Worm (Caenorhabditis elegans) whole organism, L4 larva: ENCODE data around the gene sptl-3.

Source experiments
- D1046.2 ChIP-seq: fragments of 200-800 bp; sonication (Bioruptor generic); IDR thresholded peaks from 2 replicates; pipeline ENCODE4 v1.3.6; 2022; ENCODE audit warnings: missing genetic modification characterization, missing compliant biosample characterization
- F10B5.3 ChIP-seq: sonication (generic microtip); optimal IDR thresholded peaks from 2 replicates; lab custom pipeline; 2016; ENCODE audit warnings: mild to moderate bottlenecking, missing genetic modification characterization, missing compliant biosample characterization
- F26F4.8 ChIP-seq: fragments of 200-800 bp; sonication (Bioruptor generic); conservative IDR thresholded peaks from 2 replicates; pipeline ENCODE4 v1.3.6; 2022; ENCODE audit warnings: missing genetic modification characterization, missing compliant biosample characterization
- T20F7.1 ChIP-seq: fragments of 200-800 bp; sonication (Bioruptor generic); optimal IDR thresholded peaks from 2 replicates; lab custom pipeline; 2018; ENCODE audit warnings: mild to moderate bottlenecking, missing genetic modification characterization, missing compliant biosample characterization
- T26A8.4 ChIP-seq: fragments of 200-800 bp; sonication (Bioruptor generic); IDR thresholded peaks from 2 replicates; pipeline ENCODE4 v1.3.6; 2022; ENCODE audit warnings: missing genetic modification characterization, missing compliant biosample characterization
- Y75B8A.6 ChIP-seq: fragments of 200-800 bp; sonication (Bioruptor generic); IDR thresholded peaks from 2 replicates; pipeline ENCODE4 v1.3.6; 2022; ENCODE audit warnings: missing genetic modification reagents, missing genetic modification characterization, missing compliant biosample characterization
- ZK337.2 ChIP-seq: fragments of 200-800 bp; sonication (Bioruptor generic); IDR thresholded peaks from 2 replicates; pipeline ENCODE4 v1.3.6; 2022; ENCODE audit warnings: missing genetic modification reagents, missing genetic modification characterization, missing compliant biosample characterization
- ZK546.5 ChIP-seq, 2 experiments: sonication (generic microtip); optimal IDR thresholded peaks; 2 replicates each; lab custom pipeline; 2017; ENCODE audit warnings: missing biosample characterization in 2 of 2, missing genetic modification characterization in 2 of 2
- aly-2 ChIP-seq: sonication (generic microtip); optimal IDR thresholded peaks from 2 replicates; lab custom pipeline; 2018; ENCODE audit warnings: missing biosample characterization, missing genetic modification characterization
- ama-1 ChIP-seq: fragments of 150-350 bp; optimal IDR thresholded peaks from 2 replicates; lab custom pipeline; 2014; ENCODE audit warnings: inconsistent platforms, mixed read lengths
- ceh-28 ChIP-seq: fragments of 150-350 bp; optimal IDR thresholded peaks from 2 replicates; lab custom pipeline; 2014; ENCODE audit warnings: missing biosample characterization, missing genetic modification reagents, missing genetic modification characterization
- ceh-44 ChIP-seq: fragments of 200-800 bp; sonication (Bioruptor generic); IDR thresholded peaks from 2 replicates; pipeline ENCODE4 v1.3.6; 2022; ENCODE audit warnings: missing genetic modification reagents, missing genetic modification characterization, missing compliant biosample characterization
- ceh-62 ChIP-seq: sonication (generic microtip); optimal IDR thresholded peaks from 2 replicates; lab custom pipeline; 2017; ENCODE audit warnings: missing biosample characterization, missing genetic modification characterization
- ceh-82 ChIP-seq: sonication (generic microtip); optimal IDR thresholded peaks from 2 replicates; lab custom pipeline; 2017; ENCODE audit warnings: missing biosample characterization, missing genetic modification characterization
- ces-1 ChIP-seq: fragments of 150-350 bp; sonication (generic microtip); optimal IDR thresholded peaks from 4 replicates; lab custom pipeline; 2014; ENCODE audit warnings: missing biosample characterization, missing genetic modification reagents, missing genetic modification characterization
- cey-2 ChIP-seq: sonication (generic microtip); optimal IDR thresholded peaks from 3 replicates; lab custom pipeline; 2017; ENCODE audit warnings: missing genetic modification characterization, mild to moderate bottlenecking, missing compliant biosample characterization, antibody characterized with exemption, borderline replicate concordance; ENCODE audit not compliant: insufficient read depth
- ctbp-1 ChIP-seq: fragments of 200-800 bp; sonication (Bioruptor generic); IDR thresholded peaks from 2 replicates; pipeline ENCODE4 v1.3.6; 2022; ENCODE audit warnings: missing genetic modification reagents, missing genetic modification characterization, missing compliant biosample characterization
- daf-12 ChIP-seq: fragments of 150-350 bp; optimal IDR thresholded peaks from 2 replicates; lab custom pipeline; 2014; ENCODE audit warnings: missing biosample characterization, missing genetic modification reagents, missing genetic modification characterization
- daf-16 ChIP-seq, 3 experiments: sonication (generic microtip); optimal IDR thresholded peaks; 2 replicates each; lab custom pipeline; 2016 to 2017; ENCODE audit warnings: missing genetic modification characterization in 3 of 3, missing genetic modification reagents in 3 of 3, mild to moderate bottlenecking in 2 of 3, missing compliant biosample characterization in 2 of 3, missing biosample characterization in 1 of 3, moderate library complexity in 1 of 3
- dmd-8 ChIP-seq: fragments of 200-800 bp; sonication (Bioruptor generic); IDR thresholded peaks from 2 replicates; pipeline ENCODE4 v1.3.6; 2022; ENCODE audit warnings: missing genetic modification characterization, missing compliant biosample characterization
- dpl-1 ChIP-seq: fragments of 150-350 bp; optimal IDR thresholded peaks from 2 replicates; lab custom pipeline; 2014; ENCODE audit warnings: missing biosample characterization, missing genetic modification reagents, missing genetic modification characterization
- duxl-1 ChIP-seq: sonication (generic microtip); optimal IDR thresholded peaks from 2 replicates; lab custom pipeline; 2016; ENCODE audit warnings: mild to moderate bottlenecking, missing genetic modification characterization, moderate library complexity, missing compliant biosample characterization; ENCODE audit not compliant: poor library complexity
- egl-43 ChIP-seq: fragments of 200-800 bp; sonication (Bioruptor generic); IDR thresholded peaks from 2 replicates; pipeline ENCODE4 v1.3.6; 2022; ENCODE audit warnings: missing genetic modification reagents, missing genetic modification characterization, missing compliant biosample characterization
- hif-1 ChIP-seq, 2 experiments: sonication (generic microtip); optimal IDR thresholded peaks; 2 replicates each; lab custom pipeline; 2016 to 2017; ENCODE audit warnings: missing compliant biosample characterization in 2 of 2, missing genetic modification characterization in 2 of 2, missing genetic modification reagents in 2 of 2, missing genotype in 2 of 2, mild to moderate bottlenecking in 1 of 2
- hlh-30 ChIP-seq: sonication (generic microtip); optimal IDR thresholded peaks from 2 replicates; lab custom pipeline; 2017; ENCODE audit warnings: antibody characterized with exemption, mild to moderate bottlenecking, missing genetic modification characterization, missing compliant biosample characterization; ENCODE audit not compliant: insufficient read depth
- hmg-1.1 ChIP-seq: fragments of 200-800 bp; sonication (Bioruptor generic); IDR thresholded peaks from 2 replicates; pipeline ENCODE4 v1.3.6; 2022; ENCODE audit warnings: missing genetic modification reagents, missing genetic modification characterization, missing compliant biosample characterization
- lin-13 ChIP-seq: fragments of 150-350 bp; optimal IDR thresholded peaks from 2 replicates; lab custom pipeline; 2014; ENCODE audit warnings: missing biosample characterization, missing genetic modification reagents, missing genetic modification characterization
- lin-29 ChIP-seq: fragments of 200-800 bp; sonication (Bioruptor generic); IDR thresholded peaks from 2 replicates; pipeline ENCODE4 v1.3.6; 2022; ENCODE audit warnings: missing genetic modification reagents, missing genetic modification characterization, missing compliant biosample characterization
- madf-5 ChIP-seq, 2 experiments: fragments of 200-800 bp; sonication (Bioruptor generic); IDR thresholded peaks; 2 replicates each; pipeline ENCODE4 v1.3.6; 2022; ENCODE audit warnings: missing compliant biosample characterization in 2 of 2, missing genetic modification characterization in 2 of 2
- mdt-29 ChIP-seq: fragments of 200-800 bp; sonication (Bioruptor generic); IDR thresholded peaks from 2 replicates; pipeline ENCODE4 v1.3.6; 2022; ENCODE audit warnings: missing genetic modification reagents, missing genetic modification characterization, missing compliant biosample characterization
- mes-2 ChIP-seq: sonication (generic microtip); optimal IDR thresholded peaks from 2 replicates; lab custom pipeline; 2016; ENCODE audit warnings: missing genotype, mild to moderate bottlenecking, missing genetic modification characterization, missing compliant biosample characterization; ENCODE audit not compliant: poor library complexity, severe bottlenecking
- mxl-2 ChIP-seq: fragments of 200-800 bp; sonication (Bioruptor generic); conservative IDR thresholded peaks from 2 replicates; pipeline ENCODE4 v1.3.6; 2022; ENCODE audit warnings: missing genetic modification reagents, missing genetic modification characterization, missing compliant biosample characterization
- mxl-3 ChIP-seq: fragments of 200-800 bp; sonication (Bioruptor generic); optimal IDR thresholded peaks from 2 replicates; lab custom pipeline; 2018; ENCODE audit warnings: mild to moderate bottlenecking, missing genetic modification characterization, missing compliant biosample characterization
- nhr-102 ChIP-seq: sonication (generic microtip); optimal IDR thresholded peaks from 2 replicates; lab custom pipeline; 2016; ENCODE audit warnings: mild to moderate bottlenecking, missing genetic modification characterization, moderate library complexity, missing compliant biosample characterization
- nhr-237 ChIP-seq: sonication (generic microtip); optimal IDR thresholded peaks from 2 replicates; lab custom pipeline; 2017; ENCODE audit warnings: missing biosample characterization, missing genetic modification characterization
- nhr-25 ChIP-seq: sonication (generic microtip); optimal IDR thresholded peaks from 2 replicates; lab custom pipeline; 2017; ENCODE audit warnings: missing genetic modification characterization, mild to moderate bottlenecking, missing compliant biosample characterization, antibody characterized with exemption, moderate library complexity, borderline replicate concordance; ENCODE audit not compliant: insufficient read depth
- nhr-41 ChIP-seq: fragments of 200-800 bp; sonication (Bioruptor generic); IDR thresholded peaks from 2 replicates; pipeline ENCODE4 v1.3.6; 2022; ENCODE audit warnings: missing genetic modification reagents, missing genetic modification characterization, missing compliant biosample characterization
- nhr-48 ChIP-seq: sonication (generic microtip); optimal IDR thresholded peaks from 2 replicates; lab custom pipeline; 2016; ENCODE audit warnings: mild to moderate bottlenecking, missing genetic modification characterization, missing compliant biosample characterization
- nhr-76 ChIP-seq: fragments of 150-350 bp; optimal IDR thresholded peaks from 2 replicates; lab custom pipeline; 2014; ENCODE audit warnings: missing biosample characterization, missing genetic modification characterization
- nhr-77 ChIP-seq: fragments of 150-350 bp; optimal IDR thresholded peaks from 2 replicates; lab custom pipeline; 2014; ENCODE audit warnings: missing biosample characterization, missing genetic modification characterization
- pha-4 ChIP-seq, 2 experiments: fragments of 150-350 bp in 1 of 2; fragments of 200-800 bp in 1 of 2; sonication (Bioruptor generic) in 1 of 2; IDR thresholded peaks in 1 of 2; optimal IDR thresholded peaks in 1 of 2; 2 replicates each; pipeline versions ENCODE4 v1.3.6 to Lab custom; 2014 to 2022; ENCODE audit warnings: missing genetic modification characterization in 2 of 2, missing genetic modification reagents in 2 of 2, missing biosample characterization in 1 of 2, missing compliant biosample characterization in 1 of 2
- saeg-2 ChIP-seq: fragments of 200-800 bp; sonication (Bioruptor generic); IDR thresholded peaks from 2 replicates; pipeline ENCODE4 v1.3.6; 2022; ENCODE audit warnings: missing genetic modification reagents, missing genetic modification characterization, missing compliant biosample characterization
- sdz-12 ChIP-seq: fragments of 200-800 bp; sonication (Bioruptor generic); optimal IDR thresholded peaks from 2 replicates; lab custom pipeline; 2018; ENCODE audit warnings: mild to moderate bottlenecking, missing genetic modification characterization, missing compliant biosample characterization
- skn-1 ChIP-seq: fragments of 150-350 bp; optimal IDR thresholded peaks from 2 replicates; lab custom pipeline; 2014; ENCODE audit warnings: missing biosample characterization, missing genetic modification characterization
- snpc-1.2 ChIP-seq: fragments of 200-800 bp; sonication (Bioruptor generic); IDR thresholded peaks from 2 replicates; pipeline ENCODE4 v1.3.6; 2022; ENCODE audit warnings: missing genetic modification reagents, missing genetic modification characterization, missing compliant biosample characterization
- spr-3 ChIP-seq: fragments of 200-800 bp; sonication (Bioruptor generic); optimal IDR thresholded peaks from 2 replicates; lab custom pipeline; 2018; ENCODE audit warnings: mild to moderate bottlenecking, missing genetic modification characterization, missing compliant biosample characterization
- tag-97 ChIP-seq: fragments of 200-800 bp; sonication (Bioruptor generic); IDR thresholded peaks from 2 replicates; pipeline ENCODE4 v1.3.6; 2022; ENCODE audit warnings: missing genetic modification characterization, missing compliant biosample characterization
- vab-7 ChIP-seq: fragments of 200-800 bp; sonication (Bioruptor generic); IDR thresholded peaks from 2 replicates; pipeline ENCODE4 v1.3.6; 2022; ENCODE audit warnings: missing genetic modification reagents, missing genetic modification characterization, missing compliant biosample characterization
- zfp-3 ChIP-seq: fragments of 200-800 bp; sonication (Bioruptor generic); conservative IDR thresholded peaks from 2 replicates; pipeline ENCODE4 v1.3.6; 2022; ENCODE audit warnings: missing genetic modification reagents, missing genetic modification characterization, missing compliant biosample characterization

Gene sptl-3

ce11 chrV:13909400-13909799 is 16.3 kb downstream of the sptl-3 start, which contains the start of gene C06B3.7 (continued):
- TF ChIP-seq mxl-2, result no peak
- 0 out of 2 replicates have a peak, but pooled peaks have one; percentile 29 for TF ChIP-seq T26A8.4 (GFP tag; lab: Robert Waterston, UW)
- TF ChIP-seq hlh-30 (tag; lab: Kevin White, UChicago), result peak; percentile 99
- peak; percentile 75 for TF ChIP-seq nhr-48 (tag; lab: Kevin White, UChicago)
- TF ChIP-seq ceh-82 (tag; lab: Kevin White, UChicago), result no peak
- peak in 1 of 2 experiments; percentile 71 for TF ChIP-seq hif-1 (tag; optimal IDR thresholded peaks at IDR 0.05; lab: Kevin White, UChicago)
- TF ChIP-seq ctbp-1 (GFP tag; lab: Robert Waterston, UW), result no peak
- TF ChIP-seq daf-16 (GFP tag; optimal IDR thresholded peaks at IDR 0.05; lab: Kevin White, UChicago), result peak; percentile 51 to 83
- peak; percentile 99 for TF ChIP-seq daf-16 (tag; optimal IDR thresholded peaks at IDR 0.05; lab: Kevin White, UChicago)
- peak; percentile 96 for TF ChIP-seq nhr-77 (tag; lab: Kevin White, UChicago)
- TF ChIP-seq mes-2 (tag; lab: Kevin White, UChicago), result no peak
- TF ChIP-seq madf-5 (GFP tag; IDR thresholded peaks at IDR 0.05; lab: Robert Waterston, UW), result no peak
- no peak for TF ChIP-seq spr-3 (GFP tag; lab: Kevin White, UChicago)
- TF ChIP-seq mdt-29 (GFP tag; lab: Robert Waterston, UW), result peak; percentile 78
- TF ChIP-seq hmg-1.1 (GFP tag; lab: Robert Waterston, UW), result no peak
- TF ChIP-seq lin-29, result no peak
- TF ChIP-seq Y75B8A.6 (GFP tag; lab: Robert Waterston, UW), result no peak
- TF ChIP-seq mxl-3 (GFP tag; lab: Kevin White, UChicago), result peak; percentile 47
- no peak for TF ChIP-seq nhr-76 (tag; lab: Kevin White, UChicago)
- TF ChIP-seq lin-13, result peak; percentile 62
- no peak for TF ChIP-seq ceh-44 (GFP tag; lab: Robert Waterston, UW)
- TF ChIP-seq pha-4 (GFP tag; IDR thresholded peaks at IDR 0.05; lab: Robert Waterston, UW), result peak; percentile 30; the same call in 1 of the 2 replicates
- TF ChIP-seq pha-4 (tag; optimal IDR thresholded peaks at IDR 0.05; lab: Kevin White, UChicago), result peak; percentile 41
- no peak for TF ChIP-seq duxl-1 (tag; lab: Kevin White, UChicago)
- no peak for TF ChIP-seq aly-2 (tag; lab: Kevin White, UChicago)
- TF ChIP-seq T20F7.1, result peak; percentile 67
- no peak for TF ChIP-seq snpc-1.2 (GFP tag; lab: Robert Waterston, UW)
- no peak for TF ChIP-seq ces-1
- no peak for TF ChIP-seq F10B5.3 (tag; lab: Kevin White, UChicago)
- TF ChIP-seq egl-43, result no peak
- TF ChIP-seq nhr-237, result no peak
- TF ChIP-seq ZK337.2, result no peak
- TF ChIP-seq tag-97 (GFP tag; lab: Robert Waterston, UW), result no peak
- TF ChIP-seq saeg-2 (GFP tag; lab: Robert Waterston, UW), result 0 out of 2 replicates have a peak, but pooled peaks have one; percentile 10
- no peak for TF ChIP-seq skn-1 (tag; lab: Kevin White, UChicago)
- no peak for TF ChIP-seq ceh-28 (tag; lab: Kevin White, UChicago)
- peak; percentile 81 for TF ChIP-seq ama-1 (lab: Kevin White, UChicago)
- TF ChIP-seq dpl-1 (GFP tag; lab: Kevin White, UChicago), result peak; percentile 52
- TF ChIP-seq ceh-62 (tag; lab: Kevin White, UChicago), result no peak
- TF ChIP-seq daf-12 (tag; lab: Kevin White, UChicago), result no peak
- TF ChIP-seq ZK546.5 (tag; optimal IDR thresholded peaks at IDR 0.05; lab: Kevin White, UChicago), result no peak
- TF ChIP-seq nhr-25 (tag; lab: Kevin White, UChicago), result peak; percentile 52
- no peak for TF ChIP-seq nhr-41 (GFP tag; lab: Robert Waterston, UW)
- TF ChIP-seq D1046.2, result no peak
- TF ChIP-seq vab-7, result no peak
- no peak for TF ChIP-seq zfp-3 (GFP tag; lab: Robert Waterston, UW)
- TF ChIP-seq cey-2 (tag; lab: Kevin White, UChicago), result peak; percentile 65
- TF ChIP-seq sdz-12, result no peak
- no peak for TF ChIP-seq F26F4.8
- TF ChIP-seq nhr-102 (tag; lab: Kevin White, UChicago), result peak; percentile 57
- TF ChIP-seq dmd-8 (GFP tag; lab: Robert Waterston, UW), result no peak
